Worm (Caenorhabditis elegans) whole organism, L4 larva: ENCODE measurements around the gene srlf-12.

ENCODE experiments used
- D1046.2 ChIP-seq: fragments of 200-800 bp; sonication (Bioruptor generic); IDR thresholded peaks from 2 replicates; pipeline ENCODE4 v1.3.6; 2022; ENCODE audit warnings: missing genetic modification characterization, missing compliant biosample characterization
- F10B5.3 ChIP-seq: sonication (generic microtip); optimal IDR thresholded peaks from 2 replicates; lab custom pipeline; 2016; ENCODE audit warnings: mild to moderate bottlenecking, missing genetic modification characterization, missing compliant biosample characterization
- F26F4.8 ChIP-seq: fragments of 200-800 bp; sonication (Bioruptor generic); conservative IDR thresholded peaks from 2 replicates; pipeline ENCODE4 v1.3.6; 2022; ENCODE audit warnings: missing genetic modification characterization, missing compliant biosample characterization
- F37D6.2 ChIP-seq: sonication (generic microtip); optimal IDR thresholded peaks from 2 replicates; lab custom pipeline; 2016; ENCODE audit warnings: mild to moderate bottlenecking, missing genetic modification characterization, missing compliant biosample characterization
- R02D3.7 ChIP-seq: fragments of 150-350 bp; sonication (generic microtip); optimal IDR thresholded peaks from 3 replicates; lab custom pipeline; 2014; ENCODE audit warnings: missing biosample characterization, missing genetic modification characterization
- Y48G9A.11 ChIP-seq: fragments of 200-800 bp; sonication (Bioruptor generic); IDR thresholded peaks from 2 replicates; pipeline ENCODE4 v1.3.6; 2022; ENCODE audit warnings: missing genetic modification reagents, missing genetic modification characterization, missing compliant biosample characterization
- Y5F2A.4 ChIP-seq: fragments of 200-800 bp; sonication (Bioruptor generic); optimal IDR thresholded peaks from 2 replicates; lab custom pipeline; 2018; ENCODE audit warnings: mild to moderate bottlenecking, missing genetic modification characterization, missing compliant biosample characterization
- Y75B8A.6 ChIP-seq: fragments of 200-800 bp; sonication (Bioruptor generic); IDR thresholded peaks from 2 replicates; pipeline ENCODE4 v1.3.6; 2022; ENCODE audit warnings: missing genetic modification reagents, missing genetic modification characterization, missing compliant biosample characterization
- ZK337.2 ChIP-seq: fragments of 200-800 bp; sonication (Bioruptor generic); IDR thresholded peaks from 2 replicates; pipeline ENCODE4 v1.3.6; 2022; ENCODE audit warnings: missing genetic modification reagents, missing genetic modification characterization, missing compliant biosample characterization
- aha-1 ChIP-seq: fragments of 150-350 bp; peaks from one replicate; lab custom pipeline; 2014; ENCODE audit warnings: missing biosample characterization, missing genetic modification characterization
- arid-1 ChIP-seq: fragments of 200-800 bp; sonication (Bioruptor generic); conservative IDR thresholded peaks from 2 replicates; pipeline ENCODE4 v1.3.6; 2022; ENCODE audit warnings: missing genetic modification reagents, missing genetic modification characterization, missing compliant biosample characterization
- ceh-82 ChIP-seq: sonication (generic microtip); optimal IDR thresholded peaks from 2 replicates; lab custom pipeline; 2017; ENCODE audit warnings: missing biosample characterization, missing genetic modification characterization
- ctbp-1 ChIP-seq: fragments of 200-800 bp; sonication (Bioruptor generic); IDR thresholded peaks from 2 replicates; pipeline ENCODE4 v1.3.6; 2022; ENCODE audit warnings: missing genetic modification reagents, missing genetic modification characterization, missing compliant biosample characterization
- daf-16 ChIP-seq, 3 experiments: sonication (generic microtip); optimal IDR thresholded peaks; 2 replicates each; lab custom pipeline; 2016 to 2017; ENCODE audit warnings: missing genetic modification characterization in 3 of 3, missing genetic modification reagents in 3 of 3, mild to moderate bottlenecking in 2 of 3, missing compliant biosample characterization in 2 of 3, missing biosample characterization in 1 of 3, moderate library complexity in 1 of 3
- daf-19 ChIP-seq: fragments of 200-800 bp; sonication (Bioruptor generic); conservative IDR thresholded peaks from 2 replicates; pipeline ENCODE4 v1.3.6; 2022; ENCODE audit warnings: missing genetic modification characterization, missing compliant biosample characterization
- dmd-8 ChIP-seq: fragments of 200-800 bp; sonication (Bioruptor generic); IDR thresholded peaks from 2 replicates; pipeline ENCODE4 v1.3.6; 2022; ENCODE audit warnings: missing genetic modification characterization, missing compliant biosample characterization
- dmd-9 ChIP-seq: fragments of 200-800 bp; sonication (Bioruptor generic); IDR thresholded peaks from 2 replicates; pipeline ENCODE4 v1.3.6; 2022; ENCODE audit warnings: missing genetic modification reagents, missing genetic modification characterization, missing compliant biosample characterization
- dpl-1 ChIP-seq: fragments of 150-350 bp; optimal IDR thresholded peaks from 2 replicates; lab custom pipeline; 2014; ENCODE audit warnings: missing biosample characterization, missing genetic modification reagents, missing genetic modification characterization
- egl-27 ChIP-seq: sonication (generic microtip); optimal IDR thresholded peaks from 3 replicates; lab custom pipeline; 2017; ENCODE audit warnings: missing biosample characterization, missing genetic modification reagents, missing genetic modification characterization
- hlh-11 ChIP-seq: fragments of 200-800 bp; sonication (Bioruptor generic); optimal IDR thresholded peaks from 2 replicates; lab custom pipeline; 2018; ENCODE audit warnings: mild to moderate bottlenecking, missing genetic modification characterization, missing compliant biosample characterization
- hlh-30 ChIP-seq: sonication (generic microtip); optimal IDR thresholded peaks from 2 replicates; lab custom pipeline; 2017; ENCODE audit warnings: antibody characterized with exemption, mild to moderate bottlenecking, missing genetic modification characterization, missing compliant biosample characterization; ENCODE audit not compliant: insufficient read depth
- lin-15B ChIP-seq: fragments of 150-350 bp; sonication (generic microtip); optimal IDR thresholded peaks from 3 replicates; lab custom pipeline; 2014; ENCODE audit warnings: missing biosample characterization, missing genetic modification characterization
- lin-38 ChIP-seq: fragments of 200-800 bp; sonication (Bioruptor generic); IDR thresholded peaks from 2 replicates; pipeline ENCODE4 v1.3.6; 2022; ENCODE audit warnings: missing genetic modification reagents, missing genetic modification characterization, missing compliant biosample characterization
- lin-39 ChIP-seq: fragments of 150-350 bp; optimal IDR thresholded peaks from 2 replicates; lab custom pipeline; 2014; ENCODE audit warnings: missing biosample characterization, missing genetic modification reagents, missing genetic modification characterization
- lir-3 ChIP-seq: sonication (generic microtip); optimal IDR thresholded peaks from 2 replicates; lab custom pipeline; 2016; ENCODE audit warnings: mild to moderate bottlenecking, missing genetic modification characterization, missing compliant biosample characterization
- madf-5 ChIP-seq, 2 experiments: fragments of 200-800 bp; sonication (Bioruptor generic); IDR thresholded peaks; 2 replicates each; pipeline ENCODE4 v1.3.6; 2022; ENCODE audit warnings: missing compliant biosample characterization in 2 of 2, missing genetic modification characterization in 2 of 2
- madf-9 ChIP-seq: fragments of 200-800 bp; sonication (Bioruptor generic); conservative IDR thresholded peaks from 2 replicates; pipeline ENCODE4 v1.3.6; 2022; ENCODE audit warnings: missing genetic modification reagents, missing genetic modification characterization, missing compliant biosample characterization
- mxl-3 ChIP-seq: fragments of 200-800 bp; sonication (Bioruptor generic); optimal IDR thresholded peaks from 2 replicates; lab custom pipeline; 2018; ENCODE audit warnings: mild to moderate bottlenecking, missing genetic modification characterization, missing compliant biosample characterization
- nhr-10 ChIP-seq: fragments of 150-350 bp; optimal IDR thresholded peaks from 2 replicates; lab custom pipeline; 2014; ENCODE audit warnings: missing biosample characterization, missing genetic modification characterization
- nhr-28 ChIP-seq: fragments of 150-350 bp; optimal IDR thresholded peaks from 2 replicates; lab custom pipeline; 2014; ENCODE audit warnings: missing biosample characterization, missing genetic modification characterization
- nhr-42 ChIP-seq: fragments of 200-800 bp; sonication (Bioruptor generic); IDR thresholded peaks from 2 replicates; pipeline ENCODE4 v1.3.6; 2022; ENCODE audit warnings: missing genetic modification characterization, missing compliant biosample characterization
- nhr-76 ChIP-seq: fragments of 150-350 bp; optimal IDR thresholded peaks from 2 replicates; lab custom pipeline; 2014; ENCODE audit warnings: missing biosample characterization, missing genetic modification characterization
- pqm-1 ChIP-seq: sonication (generic microtip); optimal IDR thresholded peaks from 2 replicates; lab custom pipeline; 2017; ENCODE audit warnings: missing biosample characterization, missing genetic modification characterization
- rbr-2 ChIP-seq: sonication (generic microtip); optimal IDR thresholded peaks from 2 replicates; lab custom pipeline; 2016; ENCODE audit warnings: missing genotype, missing genetic modification characterization, missing compliant biosample characterization
- unc-39 ChIP-seq: sonication (generic microtip); optimal IDR thresholded peaks from 2 replicates; lab custom pipeline; 2017; ENCODE audit warnings: missing biosample characterization, missing genetic modification characterization
- unc-62 ChIP-seq, 3 experiments: fragments of 150-350 bp in 1 of 3; sonication (generic microtip); optimal IDR thresholded peaks in 2 of 3; peaks in 1 of 3; 1 replicate in 1 of 3; 2 replicates in 2 of 3; lab custom pipeline; 2014 to 2017; ENCODE audit warnings: missing biosample characterization in 3 of 3, missing genetic modification characterization in 3 of 3, missing genetic modification reagents in 3 of 3, missing genotype in 1 of 3
- zip-11 ChIP-seq: fragments of 200-800 bp; sonication (Bioruptor generic); IDR thresholded peaks from 2 replicates; pipeline ENCODE4 v1.3.6; 2022; ENCODE audit warnings: missing genetic modification characterization, missing compliant biosample characterization
- ztf-11 ChIP-seq: fragments of 150-350 bp; optimal IDR thresholded peaks from 2 replicates; lab custom pipeline; 2014; ENCODE audit warnings: missing biosample characterization, missing genetic modification characterization

Gene srlf-12

DNA sequence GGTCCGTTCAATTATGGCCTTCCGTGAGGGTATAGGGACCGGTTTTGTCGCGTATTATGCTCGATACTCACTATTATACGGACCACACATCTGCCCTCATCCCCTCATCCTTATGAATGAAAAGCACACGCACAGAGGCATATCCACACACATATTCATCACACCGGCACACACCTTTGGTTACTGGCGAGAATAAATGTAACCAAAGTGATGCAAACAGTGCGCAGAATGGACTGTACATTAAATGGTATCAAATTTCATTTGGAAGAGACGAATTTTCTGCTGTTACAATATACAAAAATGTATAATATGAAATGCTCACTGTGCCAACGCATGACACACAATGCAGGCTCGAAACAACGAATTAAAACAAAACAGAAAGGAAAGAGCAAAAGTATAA is 22.3 kb downstream of the srlf-12 start:
- TF ChIP-seq aha-1 (peak; percentile 88), unc-62 (GFP tag; optimal IDR thresholded peaks at IDR 0.05 in 1 of 2; lab: Kevin White, UChicago) (peak in 1 of 2 experiments; percentile 44), unc-62 (tag; optimal IDR thresholded peaks at IDR 0.05; lab: Kevin White, UChicago) (no peak), hlh-30 (no peak)

DNA sequence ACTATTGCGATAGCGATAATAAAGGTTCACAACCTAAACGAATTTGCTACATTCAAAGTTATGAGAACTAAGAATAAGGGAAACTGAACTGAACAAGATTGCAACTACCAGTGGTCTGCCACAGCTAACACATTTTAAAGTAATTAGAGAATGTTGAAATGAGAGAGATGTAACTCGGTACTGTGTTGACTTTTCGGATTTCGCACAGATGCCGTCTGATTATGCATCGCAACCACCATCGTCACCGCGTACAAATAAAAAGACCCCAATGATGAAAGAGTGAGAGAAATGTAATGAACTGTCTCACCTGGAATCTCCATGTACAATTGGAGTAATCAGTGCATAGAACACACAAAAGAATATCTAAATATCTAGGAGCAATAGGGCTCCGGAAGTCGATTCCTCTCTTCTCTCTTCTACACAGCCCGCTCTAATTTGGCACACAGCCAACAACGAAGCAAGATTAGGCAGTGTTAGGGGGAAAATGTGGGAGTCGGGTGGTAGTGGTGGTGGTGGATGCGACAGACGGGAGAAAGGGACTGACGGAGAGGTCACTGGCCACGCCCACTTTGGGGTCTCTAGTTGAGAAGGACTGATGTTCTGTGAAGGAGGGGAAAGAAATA is 23.2 kb downstream of the srlf-12 start, which contains the start of gene F13E9.11:
TSS of gene F13E9.11 (minus strand) at position 507 of the 623 bp plus-strand sequence.
- TF ChIP-seq F26F4.8 (no peak), dmd-9 (GFP tag; lab: Robert Waterston, UW) (no peak), arid-1 (GFP tag; lab: Robert Waterston, UW) (no peak), R02D3.7 (no peak), mxl-3 (peak; percentile 14), ctbp-1 (GFP tag; lab: Robert Waterston, UW) (0 out of 2 replicates have a peak, but pooled peaks have one; percentile 10), nhr-42 (GFP tag; lab: Robert Waterston, UW) (no peak), unc-62 (GFP tag; optimal IDR thresholded peaks at IDR 0.05 in 1 of 2; lab: Kevin White, UChicago) (peak in 1 of 2 experiments; percentile 97), unc-62 (tag; optimal IDR thresholded peaks at IDR 0.05; lab: Kevin White, UChicago) (no peak), aha-1 (peak; percentile 95), madf-5 (GFP tag; IDR thresholded peaks at IDR 0.05; lab: Robert Waterston, UW) (no peak), rbr-2 (peak; percentile 54), dpl-1 (GFP tag; lab: Kevin White, UChicago) (no peak)
- TF ChIP-seq, all 104 proteins: peak for 5

DNA sequence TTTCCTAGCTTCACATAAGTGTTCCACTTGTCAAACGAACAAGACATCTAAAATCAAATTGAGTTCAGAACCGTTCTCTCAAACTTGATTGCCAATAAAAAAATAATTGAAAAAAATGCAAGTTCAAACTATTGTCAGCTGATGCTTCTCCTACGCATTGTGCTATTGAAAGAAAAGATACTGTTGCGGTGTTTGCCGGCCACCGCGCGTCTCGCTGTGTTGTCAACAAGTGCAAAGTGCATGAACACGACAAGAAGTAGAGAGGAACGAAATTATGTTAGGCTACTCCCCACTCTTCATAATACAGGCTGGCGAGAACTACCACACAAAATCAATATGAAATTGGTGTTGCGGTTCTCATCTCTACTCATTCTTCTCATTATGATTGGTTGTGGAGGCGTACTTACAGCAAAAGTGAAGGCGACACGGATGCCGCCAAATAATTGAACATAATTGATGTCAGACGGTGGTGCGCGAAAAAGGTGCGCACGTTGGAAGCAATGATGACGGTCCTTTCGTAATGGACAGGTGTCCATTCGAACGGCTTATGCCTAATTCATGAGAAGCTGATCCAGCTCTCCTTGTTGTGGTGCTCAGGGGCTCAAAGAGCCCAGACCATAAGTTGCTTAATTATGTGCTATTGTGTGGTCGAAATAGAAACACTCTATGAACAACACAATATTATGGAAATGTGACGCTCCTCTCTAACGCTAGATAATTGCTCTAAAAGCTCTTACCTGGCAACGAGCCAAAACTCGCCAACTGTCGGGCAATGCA is 24.3 kb downstream of the srlf-12 start:
- TF ChIP-seq daf-16 (GFP tag; optimal IDR thresholded peaks at IDR 0.05; lab: Kevin White, UChicago) = no peak
- TF ChIP-seq daf-16 (tag; optimal IDR thresholded peaks at IDR 0.05; lab: Kevin White, UChicago) = peak; percentile 71
- TF ChIP-seq D1046.2 (GFP tag; lab: Robert Waterston, UW) = no peak
- TF ChIP-seq pqm-1 = no peak
- TF ChIP-seq ctbp-1 (GFP tag; lab: Robert Waterston, UW) = no peak
- no peak for TF ChIP-seq ceh-82 (tag; lab: Kevin White, UChicago)
- TF ChIP-seq madf-9 (GFP tag; lab: Robert Waterston, UW) = no peak
- no peak for TF ChIP-seq ztf-11 (tag; lab: Kevin White, UChicago)
- no peak for TF ChIP-seq lin-39
- 0 out of 2 replicates have a peak, but pooled peaks have one; percentile 9 for TF ChIP-seq F26F4.8
- no peak for TF ChIP-seq lir-3 (tag; lab: Kevin White, UChicago)
- no peak for TF ChIP-seq nhr-10 (tag; lab: Kevin White, UChicago)
- TF ChIP-seq F10B5.3 (tag; lab: Kevin White, UChicago) = no peak
- no peak for TF ChIP-seq lin-15B
- TF ChIP-seq zip-11 (GFP tag; lab: Robert Waterston, UW) = no peak
- no peak for TF ChIP-seq nhr-76 (tag; lab: Kevin White, UChicago)
- no peak for TF ChIP-seq daf-19 (GFP tag; lab: Robert Waterston, UW)
- peak in 1 of 2 experiments; percentile 89 for TF ChIP-seq unc-62 (GFP tag; optimal IDR thresholded peaks at IDR 0.05 in 1 of 2; lab: Kevin White, UChicago)
- TF ChIP-seq unc-62 (tag; optimal IDR thresholded peaks at IDR 0.05; lab: Kevin White, UChicago) = no peak
- TF ChIP-seq nhr-42 (GFP tag; lab: Robert Waterston, UW) = no peak
- no peak for TF ChIP-seq F37D6.2 (tag; lab: Kevin White, UChicago)
- TF ChIP-seq Y75B8A.6 (GFP tag; lab: Robert Waterston, UW) = no peak
- TF ChIP-seq lin-38 (GFP tag; lab: Robert Waterston, UW) = no peak

DNA sequence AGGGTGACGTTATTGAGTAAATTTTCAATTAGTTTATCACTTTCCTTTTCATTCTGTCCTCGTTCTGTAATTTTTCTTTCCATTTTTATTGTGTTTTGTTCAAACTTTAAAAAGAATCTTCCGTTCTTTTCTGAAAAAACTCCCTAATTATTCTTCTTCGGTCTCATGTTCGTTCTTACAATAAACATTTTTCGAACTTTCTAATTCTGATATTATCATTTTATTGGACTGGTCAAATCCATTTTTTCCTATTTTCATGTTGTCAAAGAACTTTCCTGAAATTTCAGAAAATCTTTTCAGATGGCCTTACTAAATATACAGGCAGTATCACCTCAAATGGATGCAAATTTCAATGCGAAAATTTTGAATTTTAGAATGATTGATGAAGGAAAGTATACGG is 27.9 kb downstream of the srlf-12 start, which contains the start of gene nish-1:
TSS of gene nish-1 (plus strand) at position 301 of the 400 bp plus-strand sequence.
- TF ChIP-seq dpl-1 (GFP tag; lab: Kevin White, UChicago) = no peak
- TF ChIP-seq pqm-1 = no peak
- TF ChIP-seq egl-27 (tag; lab: Kevin White, UChicago) = no peak
- no peak for TF ChIP-seq ZK337.2
- TF ChIP-seq unc-39 = no peak
- TF ChIP-seq hlh-11 (tag; lab: Kevin White, UChicago) = no peak
- no peak for TF ChIP-seq nhr-28 (tag; lab: Kevin White, UChicago)
- TF ChIP-seq Y48G9A.11 (GFP tag; lab: Robert Waterston, UW) = no peak
- no peak for TF ChIP-seq daf-16 (GFP tag; optimal IDR thresholded peaks at IDR 0.05; lab: Kevin White, UChicago)
- no peak for TF ChIP-seq daf-16 (tag; optimal IDR thresholded peaks at IDR 0.05; lab: Kevin White, UChicago)
- no peak for TF ChIP-seq Y5F2A.4 (GFP tag; lab: Kevin White, UChicago)
- no peak for TF ChIP-seq dmd-8 (GFP tag; lab: Robert Waterston, UW)
- TF ChIP-seq, all 104 proteins: peak for 0
